Worm (Caenorhabditis elegans): ENCODE results near the gene tex-2.

The tex-2 gene

DNA sequence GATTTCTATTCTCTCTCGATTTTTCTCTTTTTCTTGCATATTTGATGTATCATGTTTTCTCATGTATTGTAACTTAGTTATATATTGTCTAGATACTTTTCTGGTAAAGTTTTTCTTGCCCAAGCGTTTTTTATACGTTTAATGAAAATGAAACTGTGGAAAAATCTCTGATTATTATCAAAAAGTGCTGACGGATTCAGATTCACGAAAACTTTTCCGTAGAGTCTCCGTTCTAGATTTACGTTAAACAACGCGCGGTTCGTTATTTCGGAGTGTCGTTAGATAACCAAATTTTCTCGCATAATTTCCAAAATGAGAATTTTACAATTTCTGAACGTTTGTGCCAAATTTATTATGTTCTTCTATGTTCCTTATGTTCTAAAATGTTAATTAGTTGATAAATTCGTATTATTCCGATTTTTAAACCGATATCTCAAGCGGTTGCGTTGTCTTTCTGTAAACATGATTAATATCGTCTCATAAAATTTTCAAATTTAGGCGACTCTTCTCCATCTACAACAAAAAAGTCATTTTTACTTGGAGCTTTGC lies 44.8 kb upstream of the tex-2 start, which contains the start of gene ptp-2 (continued):
- TF ChIP-seq dve-1 (tag; optimal IDR thresholded peaks at IDR 0.05; ENCODE audit: insufficient read depth): peak; percentile 11
- peak in 1 of 2 experiments; percentile 64 for TF ChIP-seq lsy-2 (tag; optimal IDR thresholded peaks at IDR 0.05)
- TF ChIP-seq unc-62 (GFP tag; optimal IDR thresholded peaks at IDR 0.05 in 1 of 2): peak in 1 of 2 experiments; percentile 70
- no peak for TF ChIP-seq unc-62 (tag; optimal IDR thresholded peaks at IDR 0.05)
- peak; percentile 65 for TF ChIP-seq mes-2 (tag; optimal IDR thresholded peaks at IDR 0.05; ENCODE audit: poor library complexity, severe bottlenecking)
- TF ChIP-seq dmd-8 (GFP tag; IDR thresholded peaks at IDR 0.05): no peak

DNA sequence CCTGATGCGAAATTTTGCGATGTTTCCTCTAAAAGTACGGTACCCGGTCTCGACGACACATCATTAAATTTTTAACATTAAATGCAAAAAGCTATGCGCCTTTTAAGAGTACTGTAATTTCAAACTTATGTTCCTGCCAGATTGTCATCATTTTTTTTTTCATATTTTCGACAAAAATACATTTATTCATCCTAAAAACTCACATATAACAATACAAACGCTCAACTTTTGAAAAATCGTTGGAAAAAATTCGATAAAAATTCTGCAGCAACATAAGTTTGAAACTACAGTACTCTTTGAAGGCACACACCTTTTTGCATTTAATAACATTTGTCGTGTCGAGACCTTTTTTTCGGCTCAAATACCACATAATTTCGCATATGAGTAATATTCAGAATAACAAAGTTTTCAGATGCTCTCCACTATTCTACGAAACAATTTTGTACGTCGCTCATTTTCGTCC lies 43.6 kb upstream of the tex-2 start, which contains the start of gene frh-1:
frh-1 (plus strand) TSS at position 413 of the 463 bp plus-strand sequence.
- TF ChIP-seq spr-3 (GFP tag; optimal IDR thresholded peaks at IDR 0.05) (no peak), lin-29 (GFP tag; IDR thresholded peaks at IDR 0.05) (no peak), php-3 (GFP tag; IDR thresholded peaks at IDR 0.05) (no peak), dpl-1 (GFP tag; optimal IDR thresholded peaks at IDR 0.05) (no peak), mxl-3 (GFP tag; optimal IDR thresholded peaks at IDR 0.05) (no peak), pha-4 (GFP tag; IDR thresholded peaks at IDR 0.05) (0 out of 2 replicates have a peak, but pooled peaks have one; percentile 38), pha-4 (tag; optimal IDR thresholded peaks at IDR 0.05) (no peak), aha-1 (tag) (peak; percentile 72), snpc-1.2 (GFP tag; IDR thresholded peaks at IDR 0.05) (no peak), zfp-2 (tag; optimal IDR thresholded peaks at IDR 0.05) (no peak), zip-2 (tag; optimal IDR thresholded peaks at IDR 0.05) (no peak), tag-97 (GFP tag; IDR thresholded peaks at IDR 0.05) (no peak), dmd-6 (GFP tag; IDR thresholded peaks at IDR 0.05) (no peak), arid-1 (GFP tag; conservative IDR thresholded peaks at IDR 0.05) (no peak), dve-1 (tag; optimal IDR thresholded peaks at IDR 0.05; ENCODE audit: insufficient read depth) (no peak), mdl-1 (tag; optimal IDR thresholded peaks at IDR 0.05) (no peak), rbr-2 (tag; optimal IDR thresholded peaks at IDR 0.05) (no peak), spr-1 (tag; optimal IDR thresholded peaks at IDR 0.05) (no peak), lin-39 (tag; optimal IDR thresholded peaks at IDR 0.05) (no peak), nhr-111 (GFP tag; optimal IDR thresholded peaks at IDR 0.05) (no peak), ceh-32 (tag; optimal IDR thresholded peaks at IDR 0.05; ENCODE audit: poor library complexity) (no peak), lin-38 (GFP tag; IDR thresholded peaks at IDR 0.05) (peak; percentile 35)

- TF ChIP-seq pqm-1 (tag; optimal IDR thresholded peaks at IDR 0.05): peak; percentile 11
- TF ChIP-seq R02D3.7 (tag; optimal IDR thresholded peaks at IDR 0.05): no peak
- peak; percentile 43 for TF ChIP-seq nhr-77 (tag; optimal IDR thresholded peaks at IDR 0.05)
- no peak for TF ChIP-seq arid-1 (GFP tag; conservative IDR thresholded peaks at IDR 0.05)
- peak; percentile 83 for TF ChIP-seq nhr-28 (tag; optimal IDR thresholded peaks at IDR 0.05)
- TF ChIP-seq dve-1 (tag; optimal IDR thresholded peaks at IDR 0.05; ENCODE audit: insufficient read depth): peak; percentile 58
- peak; percentile 41 for TF ChIP-seq hlh-11 (tag; optimal IDR thresholded peaks at IDR 0.05)
- TF ChIP-seq daf-8 (GFP tag; IDR thresholded peaks at IDR 0.05): no peak
- no peak for TF ChIP-seq daf-16 (GFP tag; optimal IDR thresholded peaks at IDR 0.05)
- peak; percentile 34 for TF ChIP-seq daf-16 (tag; optimal IDR thresholded peaks at IDR 0.05)
- TF ChIP-seq T20F7.1 (GFP tag; optimal IDR thresholded peaks at IDR 0.05): peak; percentile 11
- TF ChIP-seq mep-1 (tag; optimal IDR thresholded peaks at IDR 0.05): peak; percentile 36
These were observed 40.5 kb upstream of the tex-2 start for ce11 chrII:5913897-5914296.

Measured in whole organism, L4 larva.